Worm (Caenorhabditis elegans) whole organism, early embryonic: ENCODE results near the gene acdh-7.

Experiments
- B0310.2 ChIP-seq: sonication (generic microtip); optimal IDR thresholded peaks from 2 replicates; lab custom pipeline; 2016; ENCODE audit warnings: mild to moderate bottlenecking, missing genetic modification characterization, missing compliant biosample characterization
- F13C5.2 ChIP-seq: sonication (generic microtip); optimal IDR thresholded peaks from 2 replicates; lab custom pipeline; 2017; ENCODE audit warnings: mild to moderate bottlenecking, missing genetic modification characterization, inconsistent platforms, missing compliant biosample characterization
- aly-1 ChIP-seq: sonication (generic microtip); optimal IDR thresholded peaks from 2 replicates; lab custom pipeline; 2016; ENCODE audit warnings: missing genetic modification characterization, missing compliant biosample characterization
- ama-1 ChIP-seq: fragments of 150-350 bp; optimal IDR thresholded peaks from 2 replicates; lab custom pipeline; 2014
- ceh-13 ChIP-seq: fragments of 200-800 bp; sonication (Bioruptor generic); optimal IDR thresholded peaks from 2 replicates; lab custom pipeline; 2018; ENCODE audit warnings: mild to moderate bottlenecking, missing genetic modification characterization, missing compliant biosample characterization
- ceh-36 ChIP-seq: sonication (generic microtip); optimal IDR thresholded peaks from 2 replicates; lab custom pipeline; 2016; ENCODE audit warnings: missing genetic modification characterization, inconsistent platforms, missing compliant biosample characterization
- ets-7 ChIP-seq: sonication (generic microtip); optimal IDR thresholded peaks from 2 replicates; lab custom pipeline; 2016; ENCODE audit warnings: missing genotype, missing genetic modification characterization, missing compliant biosample characterization
- flt-1 ChIP-seq: fragments of 200-800 bp; sonication (Bioruptor generic); IDR thresholded peaks from 2 replicates; pipeline ENCODE4 v1.3.6; 2022; ENCODE audit warnings: missing genetic modification characterization, missing compliant biosample characterization
- hmbx-1 ChIP-seq: sonication (generic microtip); optimal IDR thresholded peaks from 2 replicates; lab custom pipeline; 2016; ENCODE audit warnings: mild to moderate bottlenecking, missing genetic modification characterization, missing compliant biosample characterization
- hmg-4 ChIP-seq: fragments of 200-800 bp; sonication (Bioruptor generic); optimal IDR thresholded peaks from 2 replicates; lab custom pipeline; 2018; ENCODE audit warnings: mild to moderate bottlenecking, missing genetic modification characterization, missing compliant biosample characterization
- hnd-1 ChIP-seq: sonication (generic microtip); optimal IDR thresholded peaks from 2 replicates; lab custom pipeline; 2016; ENCODE audit warnings: missing genetic modification characterization, missing compliant biosample characterization
- pes-1 ChIP-seq: fragments of 200-800 bp; sonication (Bioruptor generic); IDR thresholded peaks from 2 replicates; pipeline ENCODE4 v1.3.6; 2022; ENCODE audit warnings: missing genetic modification reagents, missing genetic modification characterization, missing compliant biosample characterization
- scrt-1 ChIP-seq: fragments of 200-800 bp; sonication (Bioruptor generic); IDR thresholded peaks from 2 replicates; pipeline ENCODE4 v1.3.6; 2022; ENCODE audit warnings: missing genetic modification characterization, missing compliant biosample characterization
- sea-1 ChIP-seq: fragments of 200-800 bp; sonication (Bioruptor generic); conservative IDR thresholded peaks from 2 replicates; pipeline ENCODE4 v1.3.6; 2022; ENCODE audit warnings: missing genetic modification characterization, missing compliant biosample characterization
- tbx-11 ChIP-seq: fragments of 200-800 bp; sonication (Bioruptor generic); IDR thresholded peaks from 2 replicates; pipeline ENCODE4 v1.3.6; 2022; ENCODE audit warnings: missing genetic modification characterization, missing compliant biosample characterization
- tbx-37 ChIP-seq: fragments of 200-800 bp; sonication (Bioruptor generic); conservative IDR thresholded peaks from 2 replicates; pipeline ENCODE4 v1.3.6; 2022; ENCODE audit warnings: missing genetic modification reagents, missing genetic modification characterization, missing compliant biosample characterization
- tra-4 ChIP-seq: sonication (generic microtip); optimal IDR thresholded peaks from 2 replicates; lab custom pipeline; 2017; ENCODE audit warnings: missing genetic modification characterization, missing compliant biosample characterization

Gene acdh-7

ce11 chrX:17217050-17217813 lies at the start of gene acdh-7:
Gene acdh-7 (minus strand): TSS chrX:17217105.
- TF ChIP-seq ceh-36 (tag; lab: Kevin White, UChicago) (peak; percentile 21), pes-1 (no peak)

- no peak for TF ChIP-seq aly-1 (tag; lab: Kevin White, UChicago)
- TF ChIP-seq F13C5.2 = no peak
- TF ChIP-seq pes-1 = no peak
- no peak for TF ChIP-seq hmg-4 (GFP tag; lab: Kevin White, UChicago)
- no peak for TF ChIP-seq scrt-1 (GFP tag; lab: Robert Waterston, UW)
- no peak for TF ChIP-seq ceh-13
- no peak for TF ChIP-seq tbx-11 (GFP tag; lab: Robert Waterston, UW)
These were observed 39.9 kb upstream of the acdh-7 start, which contains the start of gene Y40C7B.4 for ce11 chrX:17256769-17257168. Gene Y40C7B.4 (minus strand): TSS chrX:17256787.

ce11 chrX:17247260-17247659 lies 30.4 kb upstream of the acdh-7 start:
- TF ChIP-seq flt-1 (GFP tag; lab: Robert Waterston, UW) (no peak), B0310.2 (no peak), ama-1 (lab: Kevin White, UChicago) (no peak), sea-1 (no peak), tbx-37 (no peak), F13C5.2 (no peak), pes-1 (no peak), ets-7 (tag; lab: Kevin White, UChicago) (no peak), tra-4 (tag; lab: Kevin White, UChicago) (no peak), hmg-4 (GFP tag; lab: Kevin White, UChicago) (no peak), scrt-1 (GFP tag; lab: Robert Waterston, UW) (no peak), hnd-1 (tag; lab: Kevin White, UChicago) (no peak), aly-1 (tag; lab: Kevin White, UChicago) (no peak), hmbx-1 (no peak), ceh-36 (tag; lab: Kevin White, UChicago) (no peak), tbx-11 (GFP tag; lab: Robert Waterston, UW) (no peak), ceh-13 (no peak)

- TF ChIP-seq ama-1 (lab: Kevin White, UChicago) (no peak), B0310.2 (no peak), F13C5.2 (no peak), hmbx-1 (no peak), sea-1 (no peak), ets-7 (tag; lab: Kevin White, UChicago) (no peak), pes-1 (no peak)
These were observed 26.1 kb upstream of the acdh-7 start, which contains the start of gene T25G12.13 for ce11 chrX:17243053-17243452. Gene T25G12.13 (plus strand): TSS chrX:17243353.

ce11 chrX:17237439-17237838 lies 20.5 kb upstream of the acdh-7 start, which contains the start of gene T25G12.11:
Gene T25G12.11 (minus strand): TSS chrX:17237539.
- TF ChIP-seq pes-1 (no peak), tbx-11 (GFP tag; lab: Robert Waterston, UW) (no peak)

- TF ChIP-seq hmbx-1 (no peak), ceh-13 (no peak), pes-1 (no peak), scrt-1 (GFP tag; lab: Robert Waterston, UW) (no peak), tbx-37 (no peak), hmg-4 (GFP tag; lab: Kevin White, UChicago) (no peak), sea-1 (no peak), tbx-11 (GFP tag; lab: Robert Waterston, UW) (no peak), ets-7 (tag; lab: Kevin White, UChicago) (no peak), ama-1 (lab: Kevin White, UChicago) (no peak), flt-1 (GFP tag; lab: Robert Waterston, UW) (no peak), ceh-36 (tag; lab: Kevin White, UChicago) (no peak)
These were observed 19.1 kb upstream of the acdh-7 start, which contains the start of gene dhs-30 for ce11 chrX:17235749-17236561. Gene dhs-30 (minus strand): TSS chrX:17235838.

- TF ChIP-seq ceh-13 (no peak), hmbx-1 (no peak), hmg-4 (GFP tag; lab: Kevin White, UChicago) (no peak), tra-4 (tag; lab: Kevin White, UChicago) (no peak), B0310.2 (no peak), pes-1 (no peak), tbx-11 (GFP tag; lab: Robert Waterston, UW) (no peak), hnd-1 (tag; lab: Kevin White, UChicago) (no peak), ceh-36 (tag; lab: Kevin White, UChicago) (no peak), tbx-37 (no peak), flt-1 (GFP tag; lab: Robert Waterston, UW) (no peak), F13C5.2 (no peak), ets-7 (tag; lab: Kevin White, UChicago) (no peak), scrt-1 (GFP tag; lab: Robert Waterston, UW) (no peak), ama-1 (lab: Kevin White, UChicago) (no peak), aly-1 (tag; lab: Kevin White, UChicago) (no peak), sea-1 (no peak)
These were observed 18.1 kb upstream of the acdh-7 start for ce11 chrX:17234988-17235387.

- no peak for TF ChIP-seq hmbx-1
- no peak for TF ChIP-seq aly-1 (tag; lab: Kevin White, UChicago)
- TF ChIP-seq scrt-1 (GFP tag; lab: Robert Waterston, UW) = no peak
- TF ChIP-seq F13C5.2 = no peak
- TF ChIP-seq hnd-1 (tag; lab: Kevin White, UChicago) = no peak
- no peak for TF ChIP-seq ama-1 (lab: Kevin White, UChicago)
- TF ChIP-seq tra-4 (tag; lab: Kevin White, UChicago) = no peak
- no peak for TF ChIP-seq ceh-36 (tag; lab: Kevin White, UChicago)
- TF ChIP-seq ets-7 (tag; lab: Kevin White, UChicago) = no peak
- no peak for TF ChIP-seq sea-1
- TF ChIP-seq pes-1 = no peak
- no peak for TF ChIP-seq B0310.2
- TF ChIP-seq hmg-4 (GFP tag; lab: Kevin White, UChicago) = no peak
- no peak for TF ChIP-seq tbx-11 (GFP tag; lab: Robert Waterston, UW)
- TF ChIP-seq tbx-37 = no peak
These were observed 14.4 kb upstream of the acdh-7 start, which contains the start of gene T25G12.3 for ce11 chrX:17231348-17231747. Gene T25G12.3 (plus strand): TSS chrX:17231648.
